Fruit fly (Drosophila melanogaster) whole organism, adult: ENCODE data around the gene SCAR.

Experiments
- CG11617 ChIP-seq: fragments of 200-800 bp; sonication (Bioruptor generic); optimal IDR thresholded peaks from 2 replicates; lab custom pipeline; 2017; ENCODE audit warnings: mild to moderate bottlenecking, missing biosample characterization, missing genetic modification reagents, missing genetic modification characterization
- CG12768 ChIP-seq: fragments of 200-800 bp; sonication (Bioruptor generic); optimal IDR thresholded peaks from 2 replicates; lab custom pipeline; 2017; ENCODE audit warnings: missing biosample characterization, missing genetic modification characterization, mild to moderate bottlenecking, moderate library complexity, missing genetic modification reagents
- CG14711 ChIP-seq: fragments of 200-800 bp; sonication (Bioruptor generic); optimal IDR thresholded peaks from 2 replicates; lab custom pipeline; 2018; ENCODE audit warnings: missing biosample characterization, mild to moderate bottlenecking, missing genetic modification characterization, moderate library complexity
- CG1620 ChIP-seq: fragments of 200-800 bp; sonication (Bioruptor generic); optimal IDR thresholded peaks from 2 replicates; lab custom pipeline; 2016; ENCODE audit warnings: missing biosample characterization, missing genetic modification characterization
- CG33017 ChIP-seq: fragments of 200-800 bp; sonication (Bioruptor generic); optimal IDR thresholded peaks from 2 replicates; lab custom pipeline; 2018; ENCODE audit warnings: missing biosample characterization, mild to moderate bottlenecking, missing genetic modification characterization, moderate library complexity
- CG5204 ChIP-seq: fragments of 200-800 bp; sonication (Bioruptor generic); optimal IDR thresholded peaks from 2 replicates; lab custom pipeline; 2016; ENCODE audit warnings: missing biosample characterization, missing genetic modification characterization
- CG7045 ChIP-seq: fragments of 200-800 bp; sonication (Bioruptor generic); optimal IDR thresholded peaks from 2 replicates; lab custom pipeline; 2017; ENCODE audit warnings: missing biosample characterization, mild to moderate bottlenecking, missing genetic modification characterization
- CG7101 ChIP-seq: fragments of 200-800 bp; sonication (Bioruptor generic); optimal IDR thresholded peaks from 2 replicates; lab custom pipeline; 2018; ENCODE audit warnings: missing biosample characterization, mild to moderate bottlenecking, missing genetic modification characterization, moderate library complexity
- Clk ChIP-seq: fragments of 200-800 bp; sonication (Bioruptor generic); optimal IDR thresholded peaks from 2 replicates; lab custom pipeline; 2017; ENCODE audit warnings: missing biosample characterization, missing genetic modification characterization
- Crg-1 ChIP-seq: fragments of 200-800 bp; sonication (Bioruptor generic); optimal IDR thresholded peaks from 2 replicates; lab custom pipeline; 2016; ENCODE audit warnings: missing biosample characterization, missing genetic modification characterization
- Hr96 ChIP-seq: fragments of 200-800 bp; sonication (Bioruptor generic); optimal IDR thresholded peaks from 2 replicates; lab custom pipeline; 2016; ENCODE audit warnings: missing biosample characterization, missing genetic modification characterization
- Mnt ChIP-seq: fragments of 200-800 bp; sonication (Bioruptor generic); optimal IDR thresholded peaks from 2 replicates; lab custom pipeline; 2016; ENCODE audit warnings: missing biosample characterization, mild to moderate bottlenecking, missing genetic modification characterization
- bab1 ChIP-seq: fragments of 200-800 bp; sonication (Bioruptor generic); optimal IDR thresholded peaks from 3 replicates; lab custom pipeline; 2019; ENCODE audit warnings: missing biosample characterization, mild to moderate bottlenecking, missing genetic modification characterization, moderate library complexity
- cic ChIP-seq: fragments of 200-800 bp; sonication (Bioruptor generic); optimal IDR thresholded peaks from 2 replicates; lab custom pipeline; 2017; ENCODE audit warnings: missing biosample characterization, mild to moderate bottlenecking, missing genetic modification characterization, moderate library complexity
- cnc ChIP-seq, 2 experiments: fragments of >200 bp; optimal IDR thresholded peaks; 2 replicates each; lab custom pipeline; 2017
- kay ChIP-seq: fragments of 200-800 bp; sonication (Bioruptor generic); peaks from one replicate; lab custom pipeline; 2016; ENCODE audit warnings: missing biosample characterization, missing genetic modification characterization, borderline replicate concordance
- ovo ChIP-seq: fragments of 200-800 bp; sonication (Bioruptor generic); optimal IDR thresholded peaks from 2 replicates; lab custom pipeline; 2016; ENCODE audit warnings: missing biosample characterization, missing genetic modification characterization
- pad ChIP-seq: fragments of 200-800 bp; sonication (Bioruptor generic); optimal IDR thresholded peaks from 3 replicates; lab custom pipeline; 2017; ENCODE audit warnings: missing biosample characterization, missing genetic modification characterization, mild to moderate bottlenecking, moderate library complexity, missing genetic modification reagents
- tj ChIP-seq: fragments of 200-800 bp; sonication (Bioruptor generic); optimal IDR thresholded peaks from 3 replicates; lab custom pipeline; 2017; ENCODE audit warnings: missing biosample characterization, mild to moderate bottlenecking, missing genetic modification characterization, moderate library complexity
- toe ChIP-seq: fragments of 200-800 bp; sonication (Bioruptor generic); optimal IDR thresholded peaks from 2 replicates; lab custom pipeline; 2016; ENCODE audit warnings: missing biosample characterization, missing genetic modification characterization

The SCAR gene

dm6 chr2L:11001376-11002122 is 25.0 kb downstream of the SCAR start, which contains the start of the genes aub and lectin-33A:
Gene aub (minus strand): TSS chr2L:11001476.
Gene lectin-33A (plus strand): TSS chr2L:11002072.
- TF ChIP-seq Hr96 (GFP tag; lab: Kevin White, UChicago): no peak
- no peak for TF ChIP-seq toe (GFP tag; lab: Kevin White, UChicago)
- no peak for TF ChIP-seq CG1620
- no peak for TF ChIP-seq pad (GFP tag; lab: Kevin White, UChicago)
- no peak for TF ChIP-seq CG14711 (tag; lab: Kevin White, UChicago)
- no peak for TF ChIP-seq cnc (optimal IDR thresholded peaks at IDR 0.05; lab: Kevin White, UChicago)
- no peak for TF ChIP-seq Clk
- no peak for TF ChIP-seq CG11617 (GFP tag; lab: Kevin White, UChicago)
- no peak for TF ChIP-seq tj (GFP tag; lab: Kevin White, UChicago)
- no peak for TF ChIP-seq cic (GFP tag; lab: Kevin White, UChicago)
- no peak for TF ChIP-seq CG5204

DNA sequence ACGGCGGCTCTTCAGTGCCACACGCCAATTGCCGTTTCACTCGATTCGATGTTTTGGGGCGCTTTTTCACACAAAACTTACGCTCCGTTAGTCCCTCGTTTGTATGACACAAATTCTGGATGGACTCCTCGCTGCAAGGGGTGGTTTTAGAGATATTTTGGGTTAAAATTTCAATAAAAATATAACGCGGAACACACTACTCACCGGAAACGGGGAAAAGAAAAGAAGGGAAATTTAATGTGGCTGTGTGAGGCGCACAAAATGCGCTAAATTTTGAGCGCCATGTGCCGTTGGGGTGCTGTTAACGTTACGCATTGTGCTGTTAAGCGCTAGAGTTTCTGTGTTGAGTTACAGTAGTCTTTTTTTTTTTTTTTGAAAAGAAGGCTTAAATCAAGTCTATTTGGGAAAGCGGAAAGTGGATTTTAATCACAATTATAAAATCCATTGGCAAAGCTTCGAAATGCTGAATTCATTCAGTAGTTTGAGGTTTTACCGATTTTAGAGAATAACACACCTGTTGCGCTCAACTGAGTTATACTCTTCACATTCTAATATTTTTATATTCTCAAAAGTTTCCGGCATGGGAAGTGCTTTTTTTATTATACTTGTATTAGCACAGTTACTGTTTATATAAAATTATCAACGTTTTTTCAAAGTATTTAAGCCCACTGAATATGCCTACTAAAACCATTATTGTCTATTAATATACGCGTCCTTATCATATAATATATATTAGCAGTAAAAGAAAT is 27.5 kb downstream of the SCAR start, which contains the start of gene RpL9:
TSS of gene RpL9 (minus strand) at position 265 of the 749 bp plus-strand sequence.
- peak; percentile 45 for TF ChIP-seq ovo (GFP tag; lab: Kevin White, UChicago)
- TF ChIP-seq CG5204: peak; percentile 57
- TF ChIP-seq bab1 (GFP tag; lab: Kevin White, UChicago): peak; percentile 85
- TF ChIP-seq Mnt (GFP tag; lab: Kevin White, UChicago): peak; percentile 87
- peak; percentile 78 for TF ChIP-seq CG33017 (tag; lab: Kevin White, UChicago)
- no peak for TF ChIP-seq Clk
- TF ChIP-seq pad (GFP tag; lab: Kevin White, UChicago): peak; percentile 53
- peak; percentile 53 for TF ChIP-seq toe (GFP tag; lab: Kevin White, UChicago)
- TF ChIP-seq CG7101 (tag; lab: Kevin White, UChicago): peak; percentile 79
- peak; percentile 73 for TF ChIP-seq CG12768
- peak; percentile 64 for TF ChIP-seq CG1620
- peak; percentile 52 for TF ChIP-seq CG14711 (tag; lab: Kevin White, UChicago)
- no peak for TF ChIP-seq kay (GFP tag; lab: Kevin White, UChicago)
- peak; percentile 43 for TF ChIP-seq Crg-1 (GFP tag; lab: Kevin White, UChicago)
- peak; percentile 72 for TF ChIP-seq CG7045
- peak; percentile 49 for TF ChIP-seq Hr96 (GFP tag; lab: Kevin White, UChicago)
- TF ChIP-seq CG11617 (GFP tag; lab: Kevin White, UChicago): peak; percentile 81
- TF ChIP-seq cic (GFP tag; lab: Kevin White, UChicago): no peak
- TF ChIP-seq tj (GFP tag; lab: Kevin White, UChicago): peak; percentile 52
- no peak for TF ChIP-seq cnc (optimal IDR thresholded peaks at IDR 0.05; lab: Kevin White, UChicago)

- TF ChIP-seq tj (GFP tag; lab: Kevin White, UChicago): no peak
- no peak for TF ChIP-seq CG14711 (tag; lab: Kevin White, UChicago)
- TF ChIP-seq Clk: no peak
- no peak for TF ChIP-seq CG1620
- no peak for TF ChIP-seq pad (GFP tag; lab: Kevin White, UChicago)
- TF ChIP-seq CG12768: no peak
- no peak for TF ChIP-seq CG7045
- no peak for TF ChIP-seq ovo (GFP tag; lab: Kevin White, UChicago)
- no peak for TF ChIP-seq bab1 (GFP tag; lab: Kevin White, UChicago)
These were observed 28.1 kb downstream of the SCAR start, which contains the start of gene Nup154 for dm6 chr2L:11004674-11005045. Gene Nup154 (plus strand): TSS chr2L:11004820.

DNA sequence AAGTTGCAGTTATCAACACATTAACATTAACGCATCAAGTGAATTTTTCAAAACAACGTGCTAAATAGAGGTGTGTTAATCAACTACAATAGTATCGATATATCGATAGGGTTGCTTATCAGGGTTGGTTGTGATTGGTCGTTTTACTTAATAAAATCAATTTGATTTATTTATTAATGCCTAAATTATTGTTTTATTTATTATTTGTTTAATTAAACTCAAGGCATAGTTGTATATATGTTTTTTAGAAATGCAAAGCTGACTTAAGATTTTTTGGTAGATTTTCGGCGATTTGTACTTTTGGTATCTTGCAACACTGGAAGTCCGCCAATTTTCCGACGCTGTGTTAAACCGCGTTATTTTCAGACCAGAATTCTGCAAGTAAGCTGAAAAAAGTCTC is 34.4 kb downstream of the SCAR start, which contains the start of the genes Art8 and dUTPase:
TSS of gene Art8 (minus strand) at position 88 of the 400 bp plus-strand sequence.
TSS of gene dUTPase (plus strand) at position 314 of the 400 bp plus-strand sequence.
- no peak for TF ChIP-seq CG5204
- peak; percentile 68 for TF ChIP-seq CG33017 (tag; lab: Kevin White, UChicago)
- peak; percentile 51 for TF ChIP-seq CG1620
- no peak for TF ChIP-seq cnc (optimal IDR thresholded peaks at IDR 0.05; lab: Kevin White, UChicago)
- TF ChIP-seq Hr96 (GFP tag; lab: Kevin White, UChicago): no peak
- peak; percentile 91 for TF ChIP-seq CG14711 (tag; lab: Kevin White, UChicago)
- TF ChIP-seq kay (GFP tag; lab: Kevin White, UChicago): no peak
- TF ChIP-seq toe (GFP tag; lab: Kevin White, UChicago): peak; percentile 64
- peak; percentile 81 for TF ChIP-seq CG7101 (tag; lab: Kevin White, UChicago)
- peak; percentile 42 for TF ChIP-seq pad (GFP tag; lab: Kevin White, UChicago)
- TF ChIP-seq cic (GFP tag; lab: Kevin White, UChicago): no peak
- TF ChIP-seq Clk: peak; percentile 34
- peak; percentile 84 for TF ChIP-seq Mnt (GFP tag; lab: Kevin White, UChicago)
- TF ChIP-seq ovo (GFP tag; lab: Kevin White, UChicago): peak; percentile 39
- peak; percentile 66 for TF ChIP-seq tj (GFP tag; lab: Kevin White, UChicago)
- peak; percentile 15 for TF ChIP-seq CG12768
- peak; percentile 69 for TF ChIP-seq CG11617 (GFP tag; lab: Kevin White, UChicago)
- peak; percentile 61 for TF ChIP-seq Crg-1 (GFP tag; lab: Kevin White, UChicago)
- TF ChIP-seq bab1 (GFP tag; lab: Kevin White, UChicago): peak; percentile 86
- peak; percentile 52 for TF ChIP-seq CG7045

DNA sequence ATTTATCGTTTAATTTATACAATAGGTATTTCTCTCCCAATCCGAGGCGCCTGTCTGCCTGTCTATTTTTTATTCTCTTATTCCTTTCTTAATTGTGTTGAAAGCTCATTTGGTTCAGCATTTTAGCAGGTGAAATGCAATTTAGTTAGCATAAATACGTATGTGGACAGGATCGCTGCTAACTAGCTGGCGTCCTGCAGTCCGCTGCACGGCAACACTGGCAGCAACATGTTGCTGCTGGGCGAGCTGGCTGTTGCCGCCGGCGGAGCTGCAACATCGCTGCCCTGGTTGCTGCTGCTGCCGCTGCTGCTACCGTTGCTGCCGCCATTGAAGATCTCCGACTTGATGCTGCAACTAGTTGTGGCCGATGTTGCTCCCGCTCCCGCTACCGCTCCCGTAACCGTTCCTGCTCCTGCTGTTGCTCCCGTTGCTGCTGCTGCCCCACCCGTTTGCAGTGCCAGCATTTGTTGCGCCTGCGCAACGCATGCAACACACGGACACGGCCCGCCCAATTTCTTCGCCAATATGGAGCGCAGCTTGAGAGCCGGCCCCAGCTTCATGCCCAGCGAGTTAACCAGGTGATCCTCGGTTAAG is 37.5 kb downstream of the SCAR start:
- TF ChIP-seq CG11617 (GFP tag; lab: Kevin White, UChicago): no peak
- TF ChIP-seq CG14711 (tag; lab: Kevin White, UChicago): no peak
- no peak for TF ChIP-seq Hr96 (GFP tag; lab: Kevin White, UChicago)
- no peak for TF ChIP-seq Clk
- no peak for TF ChIP-seq CG7101 (tag; lab: Kevin White, UChicago)
- TF ChIP-seq kay (GFP tag; lab: Kevin White, UChicago): no peak
- TF ChIP-seq ovo (GFP tag; lab: Kevin White, UChicago): no peak
- TF ChIP-seq toe (GFP tag; lab: Kevin White, UChicago): no peak
- TF ChIP-seq CG7045: no peak
- no peak for TF ChIP-seq pad (GFP tag; lab: Kevin White, UChicago)
- no peak for TF ChIP-seq CG33017 (tag; lab: Kevin White, UChicago)
- no peak for TF ChIP-seq bab1 (GFP tag; lab: Kevin White, UChicago)
